Worm (Caenorhabditis elegans) whole organism, mixed stage, embryonic: ENCODE results near the gene C34B4.2.

Experiments
- M03D4.4 ChIP-seq: sonication (generic microtip); optimal IDR thresholded peaks from 2 replicates; lab custom pipeline; 2017; ENCODE audit warnings: mild to moderate bottlenecking, missing genetic modification characterization, missing compliant biosample characterization
- bed-3 ChIP-seq: fragments of 200-800 bp; sonication (Bioruptor generic); optimal IDR thresholded peaks from 3 replicates; lab custom pipeline; 2018; ENCODE audit warnings: mild to moderate bottlenecking, missing genetic modification characterization, moderate library complexity, missing compliant biosample characterization
- blmp-1 ChIP-seq: fragments of 150-350 bp; optimal IDR thresholded peaks from 2 replicates; lab custom pipeline; 2014; ENCODE audit warnings: missing biosample characterization, missing genetic modification characterization
- ceh-39 ChIP-seq: fragments of 150-350 bp; optimal IDR thresholded peaks from 2 replicates; lab custom pipeline; 2014; ENCODE audit warnings: missing biosample characterization, missing genetic modification characterization
- ceh-43 ChIP-seq: fragments of 200-800 bp; sonication (Bioruptor generic); optimal IDR thresholded peaks from 2 replicates; lab custom pipeline; 2018; ENCODE audit warnings: mild to moderate bottlenecking, missing genetic modification characterization, moderate library complexity, missing compliant biosample characterization
- ceh-83 ChIP-seq: fragments of 200-800 bp; sonication (Bioruptor generic); optimal IDR thresholded peaks from 2 replicates; lab custom pipeline; 2018; ENCODE audit warnings: mild to moderate bottlenecking, missing genetic modification characterization, missing compliant biosample characterization
- ces-1 ChIP-seq: fragments of 150-350 bp; optimal IDR thresholded peaks from 2 replicates; lab custom pipeline; 2014; ENCODE audit warnings: missing biosample characterization, missing genetic modification reagents, missing genetic modification characterization
- cnd-1 ChIP-seq: fragments of 200-800 bp; sonication (Bioruptor generic); optimal IDR thresholded peaks from 2 replicates; lab custom pipeline; 2018; ENCODE audit warnings: mild to moderate bottlenecking, missing genetic modification characterization, missing compliant biosample characterization
- drap-1 ChIP-seq: fragments of 200-800 bp; sonication (Bioruptor generic); optimal IDR thresholded peaks from 3 replicates; lab custom pipeline; 2018; ENCODE audit warnings: mild to moderate bottlenecking, missing genetic modification characterization, missing compliant biosample characterization
- elt-1 ChIP-seq: sonication (generic microtip); optimal IDR thresholded peaks from 2 replicates; lab custom pipeline; 2017; ENCODE audit warnings: missing genetic modification characterization, mild to moderate bottlenecking, missing compliant biosample characterization, antibody characterized with exemption, moderate library complexity, borderline replicate concordance; ENCODE audit not compliant: insufficient read depth
- elt-3 ChIP-seq: fragments of 150-350 bp; optimal IDR thresholded peaks from 2 replicates; lab custom pipeline; 2014; ENCODE audit warnings: missing biosample characterization, missing genetic modification characterization
- flh-1 ChIP-seq: fragments of 200-800 bp; sonication (Bioruptor generic); optimal IDR thresholded peaks from 2 replicates; lab custom pipeline; 2018; ENCODE audit warnings: mild to moderate bottlenecking, missing genetic modification characterization, moderate library complexity, missing compliant biosample characterization
- ham-2 ChIP-seq: fragments of 200-800 bp; sonication (Bioruptor generic); optimal IDR thresholded peaks from 2 replicates; lab custom pipeline; 2018; ENCODE audit warnings: mild to moderate bottlenecking, missing genetic modification characterization, missing compliant biosample characterization
- hlh-1 ChIP-seq: fragments of 150-350 bp; optimal IDR thresholded peaks from 2 replicates; lab custom pipeline; 2014; ENCODE audit warnings: missing biosample characterization, missing genetic modification reagents, missing genetic modification characterization
- lin-13 ChIP-seq: fragments of 150-350 bp; optimal IDR thresholded peaks from 2 replicates; lab custom pipeline; 2014; ENCODE audit warnings: missing biosample characterization, missing genetic modification characterization
- lin-32 ChIP-seq: fragments of 200-800 bp; sonication (Bioruptor generic); optimal IDR thresholded peaks from 2 replicates; lab custom pipeline; 2018; ENCODE audit warnings: mild to moderate bottlenecking, missing genetic modification characterization, missing compliant biosample characterization
- lsy-2 ChIP-seq: fragments of 150-350 bp; optimal IDR thresholded peaks from 2 replicates; lab custom pipeline; 2014; ENCODE audit warnings: missing biosample characterization, missing genetic modification characterization
- mab-5 ChIP-seq: fragments of 150-350 bp; optimal IDR thresholded peaks from 2 replicates; lab custom pipeline; 2014; ENCODE audit warnings: missing biosample characterization, missing genetic modification characterization
- mep-1 ChIP-seq: fragments of 150-350 bp; optimal IDR thresholded peaks from 2 replicates; lab custom pipeline; 2017; ENCODE audit warnings: missing biosample characterization, missing genetic modification reagents, missing genetic modification characterization, inconsistent platforms
- mls-2 ChIP-seq: sonication (generic microtip); optimal IDR thresholded peaks from 2 replicates; lab custom pipeline; 2016; ENCODE audit warnings: mild to moderate bottlenecking, missing genetic modification characterization, moderate library complexity, missing compliant biosample characterization
- nhr-12 ChIP-seq: fragments of 150-350 bp; optimal IDR thresholded peaks from 2 replicates; lab custom pipeline; 2014; ENCODE audit warnings: missing biosample characterization, missing genetic modification characterization
- nhr-2 ChIP-seq: fragments of 150-350 bp; optimal IDR thresholded peaks from 2 replicates; lab custom pipeline; 2014; ENCODE audit warnings: missing biosample characterization, missing genetic modification characterization
- nhr-237 ChIP-seq: fragments of 150-350 bp; optimal IDR thresholded peaks from 2 replicates; lab custom pipeline; 2014; ENCODE audit warnings: missing biosample characterization, missing genetic modification characterization
- nhr-28 ChIP-seq: fragments of 150-350 bp; optimal IDR thresholded peaks from 2 replicates; lab custom pipeline; 2014; ENCODE audit warnings: missing biosample characterization, missing genetic modification characterization
- nhr-76 ChIP-seq: sonication (generic microtip); optimal IDR thresholded peaks from 2 replicates; lab custom pipeline; 2017; ENCODE audit warnings: missing biosample characterization, missing genetic modification characterization
- pha-4 ChIP-seq: fragments of 150-350 bp; optimal IDR thresholded peaks from 2 replicates; lab custom pipeline; 2018; ENCODE audit warnings: missing biosample characterization, missing genetic modification reagents, missing genetic modification characterization
- sem-2 ChIP-seq: fragments of 200-800 bp; sonication (Bioruptor generic); optimal IDR thresholded peaks from 2 replicates; lab custom pipeline; 2018; ENCODE audit warnings: mild to moderate bottlenecking, missing genetic modification characterization, missing compliant biosample characterization
- snpc-4 ChIP-seq: fragments of 150-350 bp; optimal IDR thresholded peaks from 2 replicates; lab custom pipeline; 2014; ENCODE audit warnings: missing biosample characterization, missing genetic modification characterization
- sptf-1 ChIP-seq: sonication (generic microtip); optimal IDR thresholded peaks from 2 replicates; lab custom pipeline; 2017; ENCODE audit warnings: mild to moderate bottlenecking, missing genetic modification characterization, moderate library complexity, missing compliant biosample characterization
- tbx-8 ChIP-seq: fragments of 200-800 bp; sonication (Bioruptor generic); optimal IDR thresholded peaks from 2 replicates; lab custom pipeline; 2018; ENCODE audit warnings: mild to moderate bottlenecking, missing genetic modification characterization, moderate library complexity, missing compliant biosample characterization
- unc-120 ChIP-seq: sonication (generic microtip); optimal IDR thresholded peaks from 2 replicates; lab custom pipeline; 2017; ENCODE audit warnings: missing genetic modification characterization, missing compliant biosample characterization; ENCODE audit not compliant: poor library complexity, severe bottlenecking
- unc-39 ChIP-seq: fragments of 150-350 bp; optimal IDR thresholded peaks from 2 replicates; lab custom pipeline; 2014; ENCODE audit warnings: missing biosample characterization, missing genetic modification characterization
- unc-62 ChIP-seq: fragments of 150-350 bp; optimal IDR thresholded peaks from 2 replicates; lab custom pipeline; 2014; ENCODE audit warnings: missing biosample characterization, missing genetic modification reagents, missing genetic modification characterization
- zip-8 ChIP-seq: fragments of 150-350 bp; optimal IDR thresholded peaks from 2 replicates; lab custom pipeline; 2014; ENCODE audit warnings: missing biosample characterization, missing genetic modification characterization
- ztf-11 ChIP-seq: fragments of 150-350 bp; optimal IDR thresholded peaks from 2 replicates; lab custom pipeline; 2014; ENCODE audit warnings: missing biosample characterization, missing genetic modification characterization

Gene C34B4.2

DNA sequence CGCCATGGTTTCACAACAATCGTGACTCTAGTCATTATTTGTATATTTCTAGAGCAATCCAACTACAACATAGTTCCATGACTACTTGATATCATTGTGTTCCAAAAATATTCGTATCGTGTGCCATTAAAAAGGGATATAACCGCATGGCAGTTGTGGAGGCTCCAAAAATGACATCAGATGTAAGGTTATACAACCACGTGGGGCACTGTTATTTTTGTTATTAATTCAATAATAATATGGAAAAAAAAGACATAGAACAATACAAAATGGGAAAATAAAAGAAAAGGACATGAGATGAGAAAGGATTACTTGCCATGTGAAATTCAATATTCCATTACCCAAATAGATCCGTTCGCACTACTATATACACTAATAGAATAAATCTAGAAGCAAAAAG is 7.4 kb upstream of the C34B4.2 start:
- TF ChIP-seq cnd-1 (tag; lab: Kevin White, UChicago): no peak
- TF ChIP-seq mab-5: no peak
- TF ChIP-seq elt-1 (tag; lab: Kevin White, UChicago): no peak
- no peak for TF ChIP-seq ceh-39 (tag; lab: Kevin White, UChicago)
- TF ChIP-seq tbx-8: no peak
- TF ChIP-seq nhr-76 (tag; lab: Kevin White, UChicago): no peak
- no peak for TF ChIP-seq bed-3 (GFP tag; lab: Kevin White, UChicago)
- TF ChIP-seq blmp-1 (tag; lab: Kevin White, UChicago): no peak

DNA sequence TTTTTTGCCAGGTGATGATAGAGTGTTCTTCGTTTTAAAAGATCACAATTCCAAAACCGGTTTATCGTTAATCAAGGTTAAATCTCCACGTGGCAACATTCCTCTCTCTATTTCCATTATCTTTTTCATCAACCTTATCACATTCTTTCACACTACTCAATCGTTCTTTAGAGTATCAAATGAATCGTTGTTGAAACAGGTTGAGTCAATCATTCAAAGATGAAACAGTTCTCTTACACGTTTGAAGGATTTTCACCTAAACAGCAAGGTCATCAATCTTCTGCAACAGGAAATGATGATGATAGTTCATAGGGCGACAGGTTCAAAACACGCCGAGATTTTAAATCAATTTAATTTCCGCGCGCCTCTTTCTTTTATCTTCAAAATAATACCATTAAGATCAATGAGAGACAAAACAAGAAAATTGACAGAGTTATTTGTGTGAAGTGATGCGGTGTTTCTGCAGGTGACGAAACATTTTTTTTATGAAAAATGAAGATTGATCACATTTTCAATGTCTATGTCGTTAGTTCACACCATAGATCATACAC is 1.6 kb upstream of the C34B4.2 start:
- TF ChIP-seq unc-62 (GFP tag; lab: Kevin White, UChicago) (peak; percentile 8), ceh-43 (no peak)
- TF ChIP-seq, all 35 proteins: peak for 1

DNA sequence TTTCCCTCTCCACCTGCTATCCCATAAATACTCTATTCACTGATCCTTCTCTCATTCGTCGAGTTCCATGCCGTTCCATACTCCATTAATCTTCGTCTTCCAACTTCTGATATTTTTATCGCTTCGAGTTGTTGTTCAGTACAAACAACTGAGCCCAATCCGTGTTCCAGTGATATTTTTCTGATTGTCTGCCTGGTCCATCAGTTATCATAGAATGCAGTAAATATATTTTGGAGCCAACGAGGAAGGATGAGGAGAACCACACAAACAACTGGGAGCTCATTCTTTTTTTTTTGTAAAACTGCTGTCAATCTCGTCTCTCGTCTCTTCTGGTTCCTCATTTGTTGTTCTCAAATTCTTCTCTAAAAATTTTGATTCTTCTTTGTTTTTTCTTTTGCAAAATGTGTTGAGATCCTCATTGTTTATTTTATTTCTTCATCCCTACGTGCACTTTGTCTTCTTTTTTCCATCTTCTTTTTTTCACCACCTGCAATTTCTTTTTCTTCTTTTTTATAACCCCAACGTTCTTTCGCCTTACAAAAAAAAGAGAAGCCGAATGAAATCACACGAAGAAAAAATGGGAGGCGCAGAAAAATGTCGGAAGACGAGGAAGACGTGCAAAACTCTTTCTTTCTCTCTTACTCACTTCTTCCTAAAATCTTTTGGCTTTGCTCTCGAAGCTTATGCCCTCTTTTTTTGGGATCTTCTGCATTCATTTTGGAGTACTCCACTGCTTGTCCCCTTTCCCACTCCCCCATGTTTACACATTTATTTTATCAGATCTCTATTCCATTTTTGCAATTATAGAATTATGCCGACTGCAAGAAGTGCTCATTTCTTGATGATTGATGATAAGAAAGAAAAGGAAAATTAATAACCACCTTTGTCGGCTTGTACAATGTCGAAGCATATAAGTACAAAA is 1.2 kb downstream of the C34B4.2 start:
- TF ChIP-seq nhr-237 (tag; lab: Kevin White, UChicago) (no peak), ham-2 (no peak), mep-1 (tag; lab: Kevin White, UChicago) (no peak), M03D4.4 (tag; lab: Kevin White, UChicago) (no peak), nhr-2 (tag; lab: Kevin White, UChicago) (no peak), lsy-2 (tag; lab: Kevin White, UChicago) (no peak), mab-5 (no peak), mls-2 (tag; lab: Kevin White, UChicago) (no peak), ztf-11 (tag; lab: Kevin White, UChicago) (no peak), elt-1 (tag; lab: Kevin White, UChicago) (no peak)

DNA sequence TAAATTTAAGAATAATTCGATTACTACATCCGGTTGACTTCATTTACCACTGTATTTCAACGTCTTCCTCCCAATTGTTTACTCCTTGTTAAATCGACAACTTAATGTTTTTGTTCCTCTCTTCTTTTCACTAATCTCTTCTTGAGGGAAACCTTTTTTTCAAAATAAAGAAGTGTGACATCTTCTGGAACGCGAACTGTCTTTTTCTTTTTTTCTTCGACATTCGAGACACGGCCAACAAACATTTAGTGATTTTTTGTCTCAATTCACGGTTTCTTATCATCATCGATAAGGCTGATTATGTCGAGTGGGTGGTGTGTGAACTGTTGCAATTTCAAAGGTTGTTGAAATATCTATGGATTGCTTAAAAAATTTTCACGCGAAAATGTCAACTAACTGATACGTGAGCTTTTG is 2.4 kb downstream of the C34B4.2 start:
- no peak for TF ChIP-seq cnd-1 (tag; lab: Kevin White, UChicago)
- no peak for TF ChIP-seq lsy-2 (tag; lab: Kevin White, UChicago)
- no peak for TF ChIP-seq elt-1 (tag; lab: Kevin White, UChicago)
- no peak for TF ChIP-seq nhr-237 (tag; lab: Kevin White, UChicago)
- no peak for TF ChIP-seq unc-39 (tag; lab: Kevin White, UChicago)
- TF ChIP-seq nhr-76 (tag; lab: Kevin White, UChicago): no peak
- TF ChIP-seq sem-2: no peak
- no peak for TF ChIP-seq hlh-1 (tag; lab: Kevin White, UChicago)
- TF ChIP-seq M03D4.4 (tag; lab: Kevin White, UChicago): no peak
- no peak for TF ChIP-seq mep-1 (tag; lab: Kevin White, UChicago)

DNA sequence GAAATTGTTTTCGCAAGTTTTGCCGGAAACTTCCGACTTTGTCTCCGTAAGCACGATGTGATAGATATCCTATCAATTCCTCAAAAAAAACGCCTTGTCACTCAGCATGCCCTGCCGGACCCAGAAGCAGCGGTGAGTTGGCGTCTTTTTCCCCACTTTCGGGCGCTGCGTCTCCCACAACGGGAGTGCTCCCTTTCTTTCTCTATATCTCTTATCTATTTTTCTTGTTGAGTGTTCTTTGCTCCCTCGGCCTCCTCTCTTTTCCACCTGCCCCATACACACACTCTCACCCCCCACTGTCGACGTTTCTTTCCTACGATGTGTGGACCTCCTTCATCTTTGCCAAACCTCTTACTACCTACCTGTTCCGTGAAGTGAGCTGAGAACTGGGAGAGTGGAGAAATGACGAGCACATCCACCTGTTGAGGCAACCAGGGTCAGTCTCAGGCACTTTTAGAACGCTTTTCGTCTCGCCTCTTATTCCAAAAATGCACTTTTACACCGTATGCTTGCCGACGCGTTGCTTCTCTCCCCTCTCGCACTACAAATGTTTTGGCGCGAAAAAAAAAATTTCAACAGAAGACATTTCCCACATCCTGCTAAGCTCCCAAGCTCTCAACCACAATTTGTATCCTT is 3.2 kb downstream of the C34B4.2 start:
- TF ChIP-seq unc-62 (GFP tag; lab: Kevin White, UChicago): peak; percentile 93
- peak; percentile 30 for TF ChIP-seq lsy-2 (tag; lab: Kevin White, UChicago)
- TF ChIP-seq blmp-1 (tag; lab: Kevin White, UChicago): no peak
- peak; percentile 4 for TF ChIP-seq nhr-237 (tag; lab: Kevin White, UChicago)
- TF ChIP-seq nhr-2 (tag; lab: Kevin White, UChicago): no peak
- TF ChIP-seq elt-1 (tag; lab: Kevin White, UChicago): no peak
- TF ChIP-seq mab-5: no peak
- no peak for TF ChIP-seq drap-1 (GFP tag; lab: Kevin White, UChicago)
- TF ChIP-seq lin-32 (GFP tag; lab: Kevin White, UChicago): no peak
- TF ChIP-seq lin-13: no peak
- no peak for TF ChIP-seq ceh-39 (tag; lab: Kevin White, UChicago)
- TF ChIP-seq mep-1 (tag; lab: Kevin White, UChicago): peak; percentile 52
- TF ChIP-seq tbx-8: no peak
- TF ChIP-seq hlh-1 (tag; lab: Kevin White, UChicago): peak; percentile 52
- no peak for TF ChIP-seq bed-3 (GFP tag; lab: Kevin White, UChicago)
- no peak for TF ChIP-seq ces-1 (GFP tag; lab: Kevin White, UChicago)
- no peak for TF ChIP-seq zip-8 (tag; lab: Kevin White, UChicago)
- no peak for TF ChIP-seq unc-39 (tag; lab: Kevin White, UChicago)
- peak; percentile 12 for TF ChIP-seq ztf-11 (tag; lab: Kevin White, UChicago)
- TF ChIP-seq mls-2 (tag; lab: Kevin White, UChicago): no peak
- TF ChIP-seq sptf-1: peak; percentile 33
- TF ChIP-seq flh-1 (GFP tag; lab: Kevin White, UChicago): no peak
- peak; percentile 10 for TF ChIP-seq M03D4.4 (tag; lab: Kevin White, UChicago)
- TF ChIP-seq elt-3 (tag; lab: Kevin White, UChicago): no peak
- TF ChIP-seq ceh-43: no peak
- TF ChIP-seq ceh-83 (GFP tag; lab: Kevin White, UChicago): no peak
- no peak for TF ChIP-seq ham-2
- TF ChIP-seq nhr-76 (tag; lab: Kevin White, UChicago): no peak
- peak; percentile 32 for TF ChIP-seq pha-4 (tag; lab: Kevin White, UChicago)
- no peak for TF ChIP-seq nhr-28 (tag; lab: Kevin White, UChicago)
- no peak for TF ChIP-seq nhr-12 (tag; lab: Kevin White, UChicago)
- TF ChIP-seq unc-120 (tag; lab: Kevin White, UChicago): peak; percentile 99
- no peak for TF ChIP-seq snpc-4 (tag; lab: Kevin White, UChicago)
